Fruit fly (Drosophila melanogaster): ENCODE measurements around the gene CG13678.

DNA sequence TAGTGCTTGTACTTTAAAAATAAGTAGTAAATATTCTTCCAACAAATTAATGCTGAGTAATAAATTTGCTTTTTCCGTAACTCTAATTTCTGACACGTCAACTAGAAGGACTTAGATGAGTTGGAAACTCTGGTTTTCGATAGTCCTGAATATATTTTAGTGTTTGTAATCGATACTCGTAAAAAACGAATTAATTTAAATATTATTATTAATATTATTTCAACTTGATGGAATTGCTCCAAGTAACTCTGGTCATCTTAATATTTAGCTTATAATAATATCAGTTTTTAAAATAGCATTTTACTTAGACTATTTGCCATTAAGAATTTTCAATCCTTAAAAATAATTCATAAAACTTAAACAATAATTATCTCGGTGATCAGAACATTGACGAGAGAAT lies 18.6 kb downstream of the CG13678 start, which contains the start of gene CG7213:
- TF ChIP-seq Sox15 (GFP tag; optimal IDR thresholded peaks at IDR 0.05) (no peak), CG15336 (GFP tag; IDR thresholded peaks at IDR 0.05) (no peak)
